Worm (Caenorhabditis elegans): Measurements from ENCODE around the gene F14D2.7.

Gene F14D2.7

DNA sequence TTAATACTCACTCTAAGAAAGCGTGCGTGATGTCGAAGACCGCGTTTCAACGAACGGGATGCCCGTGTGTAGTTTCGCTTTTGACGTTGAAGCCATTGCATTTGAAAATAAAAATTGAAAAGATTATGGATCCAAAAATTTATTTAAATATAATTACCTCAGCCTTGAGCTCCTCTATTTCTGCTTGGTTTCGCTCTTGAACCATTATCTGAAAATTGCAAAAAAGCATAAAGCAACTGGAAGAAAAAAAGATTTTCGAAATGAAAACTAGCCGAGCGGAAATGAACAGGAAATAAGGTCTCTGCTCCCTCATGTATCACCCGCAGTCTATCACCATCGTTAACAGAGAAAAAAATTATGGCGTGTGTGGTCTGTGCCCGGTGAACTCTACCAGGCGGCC lies 28.6 kb upstream of the F14D2.7 start, which contains the start of gene Y49F6C.6:
Gene Y49F6C.6, minus strand, starts transcription at position 101 of the 400 bp plus-strand sequence.
- no peak for TF ChIP-seq unc-62 (GFP tag; optimal IDR thresholded peaks at IDR 0.05 in 1 of 2)
- no peak for TF ChIP-seq unc-62 (tag; optimal IDR thresholded peaks at IDR 0.05)
- TF ChIP-seq vab-7 (GFP tag; IDR thresholded peaks at IDR 0.05) = no peak
- no peak for TF ChIP-seq nhr-102 (tag; optimal IDR thresholded peaks at IDR 0.05)
- no peak for TF ChIP-seq ZK337.2 (GFP tag; IDR thresholded peaks at IDR 0.05)
- TF ChIP-seq hmg-1.1 (GFP tag; IDR thresholded peaks at IDR 0.05) = no peak
- TF ChIP-seq gei-8 (GFP tag; optimal IDR thresholded peaks at IDR 0.05) = no peak
- TF ChIP-seq dmd-6 (GFP tag; IDR thresholded peaks at IDR 0.05) = no peak
- TF ChIP-seq nhr-11 (tag; optimal IDR thresholded peaks at IDR 0.05) = no peak
- no peak for TF ChIP-seq aly-2 (tag; optimal IDR thresholded peaks at IDR 0.05)
- TF ChIP-seq mdt-29 (GFP tag; IDR thresholded peaks at IDR 0.05) = no peak
- TF ChIP-seq ceh-44 (GFP tag; IDR thresholded peaks at IDR 0.05) = no peak

DNA sequence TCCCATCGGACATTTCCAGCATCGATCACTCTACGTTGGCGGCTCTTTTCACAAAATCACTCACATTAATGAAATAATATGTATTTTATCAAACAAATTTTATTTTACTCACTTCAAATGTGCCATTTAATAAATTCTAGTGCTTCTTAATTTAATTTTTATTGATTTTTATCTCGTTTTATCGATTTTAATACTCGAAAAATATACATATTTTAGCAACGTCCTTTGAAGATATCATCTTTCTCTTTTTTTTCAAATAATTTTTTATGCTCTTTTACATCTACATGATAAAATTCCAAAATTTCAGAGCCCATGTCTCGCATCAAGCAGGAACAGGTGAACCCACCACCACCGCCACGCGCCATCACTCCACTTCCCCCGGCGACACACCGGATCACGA lies 20.4 kb upstream of the F14D2.7 start, which contains the start of the genes lido-14 and bath-27:
Gene lido-14, plus strand, starts transcription at position 301 of the 400 bp plus-strand sequence.
Gene bath-27, plus strand, starts transcription at position 306 of the 400 bp plus-strand sequence.
- TF ChIP-seq hif-1 (tag; optimal IDR thresholded peaks at IDR 0.05) (no peak), lin-15B (tag; optimal IDR thresholded peaks at IDR 0.05) (no peak), mep-1 (tag; optimal IDR thresholded peaks at IDR 0.05) (no peak), lin-13 (GFP tag; optimal IDR thresholded peaks at IDR 0.05) (no peak), F10B5.3 (tag; optimal IDR thresholded peaks at IDR 0.05) (no peak), ceh-20 (GFP tag; IDR thresholded peaks at IDR 0.05) (no peak), daf-19 (GFP tag; conservative IDR thresholded peaks at IDR 0.05) (no peak), F49E8.2 (tag; optimal IDR thresholded peaks at IDR 0.05; ENCODE audit: borderline replicate concordance) (no peak), Y5F2A.4 (GFP tag; optimal IDR thresholded peaks at IDR 0.05) (no peak), nhr-48 (tag; optimal IDR thresholded peaks at IDR 0.05) (no peak), unc-39 (tag; optimal IDR thresholded peaks at IDR 0.05) (no peak), dmd-8 (GFP tag; IDR thresholded peaks at IDR 0.05) (no peak), dve-1 (tag; optimal IDR thresholded peaks at IDR 0.05; ENCODE audit: insufficient read depth) (no peak), saeg-2 (GFP tag; IDR thresholded peaks at IDR 0.05) (no peak), nhr-28 (tag; optimal IDR thresholded peaks at IDR 0.05) (no peak), R02D3.7 (tag; optimal IDR thresholded peaks at IDR 0.05) (no peak), php-3 (GFP tag; IDR thresholded peaks at IDR 0.05) (no peak), F44E2.7 (GFP tag; IDR thresholded peaks at IDR 0.05) (no peak), zfp-2 (tag; optimal IDR thresholded peaks at IDR 0.05) (no peak), Y105C5A.15 (GFP tag; IDR thresholded peaks at IDR 0.05) (no peak)

DNA sequence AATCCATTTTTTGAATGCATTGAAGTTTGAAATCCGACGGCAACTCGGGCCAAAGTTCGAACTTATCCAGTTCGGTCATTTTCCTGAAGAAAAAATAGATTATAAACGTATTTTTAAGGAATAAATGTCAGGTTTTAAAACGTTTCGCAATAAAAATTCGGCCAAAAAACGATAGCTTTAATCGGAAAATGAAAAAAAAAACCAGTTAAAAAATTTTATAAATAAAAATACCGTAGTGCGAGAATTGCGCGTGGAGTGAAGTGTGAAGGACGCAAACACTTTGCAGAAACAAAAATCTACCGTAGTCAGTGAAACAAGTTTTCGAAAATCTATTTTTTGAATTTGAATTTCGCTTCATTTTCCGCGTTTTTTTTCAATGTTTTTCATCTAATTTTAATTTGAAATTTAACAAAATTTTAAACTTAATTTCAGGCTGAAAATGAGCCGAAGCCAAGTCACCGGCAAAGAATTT lies 11.4 kb upstream of the F14D2.7 start, which contains the start of gene F14D2.8:
Gene F14D2.8, minus strand, starts transcription at position 51 of the 472 bp plus-strand sequence.
- TF ChIP-seq aha-1 (tag) = no peak
- TF ChIP-seq lin-29 (GFP tag; IDR thresholded peaks at IDR 0.05) = no peak
- TF ChIP-seq mxl-2 (GFP tag; conservative IDR thresholded peaks at IDR 0.05) = no peak
- no peak for TF ChIP-seq lin-13 (GFP tag; optimal IDR thresholded peaks at IDR 0.05)
- no peak for TF ChIP-seq T26A8.4 (GFP tag; IDR thresholded peaks at IDR 0.05)
- TF ChIP-seq lsy-2 (tag; optimal IDR thresholded peaks at IDR 0.05) = no peak
- no peak for TF ChIP-seq nhr-6 (tag; optimal IDR thresholded peaks at IDR 0.05)
- no peak for TF ChIP-seq F49E8.2 (tag; optimal IDR thresholded peaks at IDR 0.05; ENCODE audit: borderline replicate concordance)
- no peak for TF ChIP-seq Y105C5A.15 (GFP tag; IDR thresholded peaks at IDR 0.05)
- TF ChIP-seq pqm-1 (tag; optimal IDR thresholded peaks at IDR 0.05) = no peak
- TF ChIP-seq jun-1 (tag; optimal IDR thresholded peaks at IDR 0.05) = no peak
- TF ChIP-seq Y48G9A.11 (GFP tag; IDR thresholded peaks at IDR 0.05) = no peak

All from whole organism, L4 larva.